Fruit fly (Drosophila melanogaster) whole organism, prepupa: ENCODE results near the gene VhaM9.7-b.
A peak's percentile ranks its signal among the peaks of the same experiment; 100 is the strongest.

Experiments
- Blimp-1 ChIP-seq: fragments of 200-800 bp; sonication (Bioruptor generic); optimal IDR thresholded peaks from 3 replicates; lab custom pipeline; 2017; ENCODE audit warnings: missing biosample characterization, missing genetic modification characterization, mild to moderate bottlenecking, moderate library complexity, missing genetic modification reagents
- CG11762 ChIP-seq: fragments of 200-800 bp; sonication (Bioruptor generic); optimal IDR thresholded peaks from 3 replicates; lab custom pipeline; 2016; ENCODE audit warnings: missing biosample characterization, missing genetic modification characterization; ENCODE audit not compliant: insufficient read depth
- CG32006 ChIP-seq: fragments of 200-800 bp; sonication (Bioruptor generic); optimal IDR thresholded peaks from 3 replicates; lab custom pipeline; 2017; ENCODE audit warnings: missing biosample characterization, mild to moderate bottlenecking, missing genetic modification characterization
- CG34406 ChIP-seq: fragments of 200-800 bp; sonication (Bioruptor generic); optimal IDR thresholded peaks from 3 replicates; lab custom pipeline; 2016; ENCODE audit warnings: missing biosample characterization, missing genetic modification characterization
- CG6276 ChIP-seq: fragments of 200-800 bp; sonication (Bioruptor generic); optimal IDR thresholded peaks from 2 replicates; lab custom pipeline; 2017; ENCODE audit warnings: missing biosample characterization, mild to moderate bottlenecking, missing genetic modification characterization
- Lpt ChIP-seq: fragments of 200-800 bp; sonication (Bioruptor generic); optimal IDR thresholded peaks from 3 replicates; lab custom pipeline; 2016; ENCODE audit warnings: missing biosample characterization, missing genetic modification characterization
- Met ChIP-seq: fragments of 200-800 bp; sonication (Bioruptor generic); optimal IDR thresholded peaks from 3 replicates; lab custom pipeline; 2016; ENCODE audit warnings: missing biosample characterization, missing genetic modification characterization
- acj6 ChIP-seq: fragments of 200-800 bp; sonication (Bioruptor generic); optimal IDR thresholded peaks from 3 replicates; lab custom pipeline; 2016; ENCODE audit warnings: missing biosample characterization, missing genetic modification characterization
- dsx ChIP-seq: fragments of 200-800 bp; optimal IDR thresholded peaks from 3 replicates; lab custom pipeline; 2019; ENCODE audit warnings: missing biosample characterization, mild to moderate bottlenecking, missing genetic modification characterization, moderate library complexity; ENCODE audit not compliant: poor library complexity, severe bottlenecking
- fkh ChIP-seq: fragments of 200-800 bp; sonication (Bioruptor generic); optimal IDR thresholded peaks from 3 replicates; lab custom pipeline; 2017; ENCODE audit warnings: missing biosample characterization, mild to moderate bottlenecking, missing genetic modification characterization, moderate library complexity
- lz ChIP-seq: fragments of 200-800 bp; sonication (Bioruptor generic); optimal IDR thresholded peaks from 3 replicates; lab custom pipeline; 2016; ENCODE audit warnings: missing biosample characterization, missing genetic modification characterization
- net ChIP-seq: fragments of 200-800 bp; sonication (Bioruptor generic); optimal IDR thresholded peaks from 3 replicates; lab custom pipeline; 2016; ENCODE audit warnings: missing biosample characterization, missing genetic modification characterization

DNA sequence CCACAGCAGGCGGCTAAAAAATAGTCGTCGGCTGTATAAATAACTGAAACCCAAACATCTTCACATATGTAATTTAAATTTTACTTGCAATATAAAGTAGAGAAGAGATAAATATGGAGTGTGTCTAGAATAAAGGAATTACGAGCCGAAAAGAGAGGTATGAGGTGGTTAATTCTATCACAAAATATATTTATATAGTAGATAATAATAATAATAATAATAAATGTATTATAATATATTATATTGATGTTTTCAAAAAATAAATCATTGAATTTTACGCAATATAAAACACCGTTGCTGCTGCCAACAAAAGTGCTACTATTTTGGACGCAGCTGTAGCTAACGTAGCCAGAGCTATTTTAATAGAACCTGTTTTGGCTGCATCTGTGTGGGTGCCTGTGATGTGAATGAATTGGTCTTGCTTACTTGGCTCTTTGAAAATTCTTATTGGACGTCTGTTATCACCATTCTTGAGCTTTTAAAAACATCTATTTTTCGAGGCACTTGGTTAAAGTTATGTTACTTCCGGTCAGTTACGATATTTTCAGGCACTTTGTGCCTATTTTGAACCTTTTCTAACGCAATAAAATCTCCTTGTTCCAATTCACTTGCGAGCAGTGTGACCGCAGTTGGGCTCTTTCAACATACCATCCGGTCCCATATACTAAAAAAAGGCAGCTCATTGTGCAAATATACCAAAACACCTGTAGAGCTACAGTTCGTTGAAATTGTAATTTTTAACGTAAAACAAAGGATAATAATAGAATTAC lies 42.6 kb upstream of the VhaM9.7-b start, which contains the start of gene Hr78:
- TF ChIP-seq CG11762 (GFP tag; lab: Kevin White, UChicago) (peak; percentile 76), CG32006 (peak; percentile 92), acj6 (GFP tag; lab: Kevin White, UChicago) (peak; percentile 79), net (GFP tag; lab: Kevin White, UChicago) (peak; percentile 72), CG6276 (peak; percentile 90), Lpt (GFP tag; lab: Kevin White, UChicago) (peak; percentile 60), Met (GFP tag; lab: Kevin White, UChicago) (peak; percentile 59), dsx (GFP tag; lab: Kevin White, UChicago) (peak; percentile 80), fkh (GFP tag; lab: Kevin White, UChicago) (peak; percentile 28), Blimp-1 (GFP tag; lab: Kevin White, UChicago) (peak; percentile 52), CG34406 (GFP tag; lab: Kevin White, UChicago) (peak; percentile 89), lz (GFP tag; lab: Kevin White, UChicago) (peak; percentile 33)
